Worm (Caenorhabditis elegans) whole organism, early embryonic: ENCODE results near the gene srv-29.
"Not testable (repeated sequence)": the region's sequence is repeated elsewhere in the genome, so short reads cannot be mapped to it uniquely, and the experiment has no call there.

ENCODE experiments used
- B0310.2 ChIP-seq: sonication (generic microtip); optimal IDR thresholded peaks from 2 replicates; lab custom pipeline; 2016; ENCODE audit warnings: mild to moderate bottlenecking, missing genetic modification characterization, missing compliant biosample characterization
- F13C5.2 ChIP-seq: sonication (generic microtip); optimal IDR thresholded peaks from 2 replicates; lab custom pipeline; 2017; ENCODE audit warnings: mild to moderate bottlenecking, missing genetic modification characterization, inconsistent platforms, missing compliant biosample characterization
- aly-1 ChIP-seq: sonication (generic microtip); optimal IDR thresholded peaks from 2 replicates; lab custom pipeline; 2016; ENCODE audit warnings: missing genetic modification characterization, missing compliant biosample characterization
- ama-1 ChIP-seq: fragments of 150-350 bp; optimal IDR thresholded peaks from 2 replicates; lab custom pipeline; 2014
- ceh-13 ChIP-seq: fragments of 200-800 bp; sonication (Bioruptor generic); optimal IDR thresholded peaks from 2 replicates; lab custom pipeline; 2018; ENCODE audit warnings: mild to moderate bottlenecking, missing genetic modification characterization, missing compliant biosample characterization
- ceh-36 ChIP-seq: sonication (generic microtip); optimal IDR thresholded peaks from 2 replicates; lab custom pipeline; 2016; ENCODE audit warnings: missing genetic modification characterization, inconsistent platforms, missing compliant biosample characterization
- ets-7 ChIP-seq: sonication (generic microtip); optimal IDR thresholded peaks from 2 replicates; lab custom pipeline; 2016; ENCODE audit warnings: missing genotype, missing genetic modification characterization, missing compliant biosample characterization
- flt-1 ChIP-seq: fragments of 200-800 bp; sonication (Bioruptor generic); IDR thresholded peaks from 2 replicates; pipeline ENCODE4 v1.3.6; 2022; ENCODE audit warnings: missing genetic modification characterization, missing compliant biosample characterization
- hmbx-1 ChIP-seq: sonication (generic microtip); optimal IDR thresholded peaks from 2 replicates; lab custom pipeline; 2016; ENCODE audit warnings: mild to moderate bottlenecking, missing genetic modification characterization, missing compliant biosample characterization
- hmg-4 ChIP-seq: fragments of 200-800 bp; sonication (Bioruptor generic); optimal IDR thresholded peaks from 2 replicates; lab custom pipeline; 2018; ENCODE audit warnings: mild to moderate bottlenecking, missing genetic modification characterization, missing compliant biosample characterization
- hnd-1 ChIP-seq: sonication (generic microtip); optimal IDR thresholded peaks from 2 replicates; lab custom pipeline; 2016; ENCODE audit warnings: missing genetic modification characterization, missing compliant biosample characterization
- pes-1 ChIP-seq: fragments of 200-800 bp; sonication (Bioruptor generic); IDR thresholded peaks from 2 replicates; pipeline ENCODE4 v1.3.6; 2022; ENCODE audit warnings: missing genetic modification reagents, missing genetic modification characterization, missing compliant biosample characterization
- scrt-1 ChIP-seq: fragments of 200-800 bp; sonication (Bioruptor generic); IDR thresholded peaks from 2 replicates; pipeline ENCODE4 v1.3.6; 2022; ENCODE audit warnings: missing genetic modification characterization, missing compliant biosample characterization
- sea-1 ChIP-seq: fragments of 200-800 bp; sonication (Bioruptor generic); conservative IDR thresholded peaks from 2 replicates; pipeline ENCODE4 v1.3.6; 2022; ENCODE audit warnings: missing genetic modification characterization, missing compliant biosample characterization
- tbx-11 ChIP-seq: fragments of 200-800 bp; sonication (Bioruptor generic); IDR thresholded peaks from 2 replicates; pipeline ENCODE4 v1.3.6; 2022; ENCODE audit warnings: missing genetic modification characterization, missing compliant biosample characterization
- tbx-37 ChIP-seq: fragments of 200-800 bp; sonication (Bioruptor generic); conservative IDR thresholded peaks from 2 replicates; pipeline ENCODE4 v1.3.6; 2022; ENCODE audit warnings: missing genetic modification reagents, missing genetic modification characterization, missing compliant biosample characterization
- tra-4 ChIP-seq: sonication (generic microtip); optimal IDR thresholded peaks from 2 replicates; lab custom pipeline; 2017; ENCODE audit warnings: missing genetic modification characterization, missing compliant biosample characterization

The srv-29 gene

DNA sequence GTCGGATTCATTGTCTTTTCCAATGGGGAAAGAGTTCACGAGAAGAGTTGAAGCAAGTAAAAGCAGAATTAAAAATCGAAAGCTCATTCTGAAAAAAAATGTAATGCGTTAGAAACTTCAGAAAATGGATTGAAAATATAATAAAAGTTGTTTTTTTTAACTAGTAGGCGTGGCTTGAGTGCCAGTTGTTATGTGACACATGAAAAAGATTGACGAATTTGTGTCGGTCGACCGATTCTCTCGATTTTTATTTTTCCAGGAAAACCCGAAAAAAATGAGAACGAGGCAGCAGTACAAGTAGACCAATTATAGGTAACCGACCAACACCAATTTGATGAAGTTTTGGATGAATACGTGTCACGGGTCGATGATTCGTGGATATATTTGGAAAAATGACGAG is 6.7 kb downstream of the srv-29 start, which contains the start of gene nlp-16:
TSS of gene nlp-16 (minus strand) at position 101 of the 400 bp plus-strand sequence.
- no peak for TF ChIP-seq pes-1
- TF ChIP-seq hnd-1: no peak
- no peak for TF ChIP-seq aly-1
- no peak for TF ChIP-seq tbx-37

DNA sequence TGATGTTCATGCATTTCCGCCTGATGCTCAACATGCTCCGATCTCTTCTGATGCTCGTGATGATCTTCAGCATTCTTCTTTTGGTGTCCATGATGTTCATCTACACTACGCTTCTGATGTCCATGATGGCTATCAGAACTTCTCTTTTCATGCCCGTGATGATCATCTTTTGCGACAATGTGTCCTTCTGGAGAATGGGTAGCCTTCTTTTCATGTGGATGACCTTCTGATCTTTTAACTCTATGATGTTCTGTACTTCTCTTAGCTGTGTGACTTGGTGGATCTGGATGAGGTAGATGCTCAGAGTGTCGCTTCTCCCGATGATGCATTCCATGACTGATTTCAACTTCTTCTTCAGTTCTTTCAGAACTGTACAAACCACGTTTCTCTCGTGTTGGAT is 7.4 kb downstream of the srv-29 start:
- TF ChIP-seq ets-7 (tag; lab: Kevin White, UChicago) (no peak), B0310.2 (no peak), hmg-4 (GFP tag; lab: Kevin White, UChicago) (no peak), F13C5.2 (no peak), ceh-36 (no peak), aly-1 (no peak), tbx-37 (no peak)

DNA sequence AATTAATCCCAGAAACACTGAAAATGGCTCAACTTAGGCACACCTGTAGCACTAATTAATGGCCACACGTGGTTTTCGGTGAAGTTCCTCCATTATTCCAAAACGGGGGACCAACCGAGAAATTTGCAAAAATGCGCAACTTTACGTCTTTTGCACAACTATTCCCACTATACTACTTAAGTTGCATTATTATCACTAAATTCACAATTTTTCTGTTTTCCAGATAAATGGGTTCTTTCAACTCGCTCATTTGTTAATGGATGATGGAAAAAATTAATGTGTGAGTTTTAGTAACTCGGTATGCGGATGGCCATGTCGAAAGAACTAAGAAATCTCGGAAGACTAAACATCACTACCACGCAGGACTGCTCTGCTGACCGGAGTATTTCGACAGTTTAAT is 11.8 kb downstream of the srv-29 start, which contains the start of gene T13A10.64:
TSS of gene T13A10.64 (plus strand) at position 301 of the 400 bp plus-strand sequence.
- TF ChIP-seq sea-1 (GFP tag; lab: Robert Waterston, UW): no peak
- TF ChIP-seq scrt-1 (GFP tag; lab: Robert Waterston, UW): no peak
- no peak for TF ChIP-seq hmbx-1
- no peak for TF ChIP-seq ceh-36
- TF ChIP-seq aly-1: no peak
- no peak for TF ChIP-seq ets-7 (tag; lab: Kevin White, UChicago)
- TF ChIP-seq ceh-13 (GFP tag; lab: Kevin White, UChicago): no peak
- no peak for TF ChIP-seq B0310.2
- no peak for TF ChIP-seq hmg-4 (GFP tag; lab: Kevin White, UChicago)
- TF ChIP-seq tbx-37: no peak
- no peak for TF ChIP-seq flt-1 (GFP tag; lab: Robert Waterston, UW)
- TF ChIP-seq tbx-11: no peak
- TF ChIP-seq hnd-1: no peak
- TF ChIP-seq tra-4 (tag; lab: Kevin White, UChicago): no peak
- no peak for TF ChIP-seq ama-1

DNA sequence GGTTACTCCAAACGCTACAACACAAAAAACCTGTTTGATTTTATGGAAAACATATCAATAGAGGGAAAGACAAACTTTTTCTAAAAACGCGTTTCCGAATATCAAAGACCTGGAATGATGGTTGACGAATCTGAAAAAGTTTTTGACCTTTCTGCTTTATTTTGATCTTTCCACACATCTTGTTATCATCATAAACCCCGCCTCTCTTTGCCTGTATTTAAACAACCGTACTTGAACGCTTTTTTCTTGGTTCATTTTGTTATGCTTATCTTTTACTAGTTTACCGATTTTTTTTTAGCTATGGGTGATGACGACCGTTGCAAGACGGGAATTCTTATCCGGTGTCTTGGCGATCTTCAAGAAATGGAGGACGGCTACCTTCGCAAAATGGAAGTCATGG is 13.4 kb downstream of the srv-29 start, which contains the start of gene T13A10.2:
TSS of gene T13A10.2 (plus strand) at position 301 of the 400 bp plus-strand sequence.
- not testable (repeated sequence) for TF ChIP-seq ceh-36; flt-1 (GFP tag; lab: Robert Waterston, UW); tbx-37

DNA sequence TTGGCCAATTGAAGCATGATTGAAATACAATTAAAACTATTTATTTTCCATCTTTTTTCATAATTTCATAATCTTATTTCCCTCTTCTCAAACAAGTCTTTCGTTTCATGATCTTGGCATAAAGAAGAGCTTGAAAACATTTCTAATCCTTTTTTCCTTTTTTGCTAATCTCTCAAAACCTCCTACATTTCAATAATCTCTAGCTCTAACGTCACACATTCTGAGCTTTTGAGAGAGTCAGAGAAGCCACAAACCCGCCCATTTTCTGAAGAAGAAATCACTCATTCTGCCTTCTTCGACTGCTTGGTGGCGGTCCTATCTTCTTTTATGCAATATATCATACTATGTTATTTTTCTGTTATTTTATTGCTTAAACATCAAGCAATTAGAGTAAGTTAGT is 16.8 kb downstream of the srv-29 start, which contains the start of gene F58F9.1:
TSS of gene F58F9.1 (plus strand) at position 251 of the 400 bp plus-strand sequence.
- no peak for TF ChIP-seq sea-1 (GFP tag; lab: Robert Waterston, UW)
- no peak for TF ChIP-seq hmg-4 (GFP tag; lab: Kevin White, UChicago)

DNA sequence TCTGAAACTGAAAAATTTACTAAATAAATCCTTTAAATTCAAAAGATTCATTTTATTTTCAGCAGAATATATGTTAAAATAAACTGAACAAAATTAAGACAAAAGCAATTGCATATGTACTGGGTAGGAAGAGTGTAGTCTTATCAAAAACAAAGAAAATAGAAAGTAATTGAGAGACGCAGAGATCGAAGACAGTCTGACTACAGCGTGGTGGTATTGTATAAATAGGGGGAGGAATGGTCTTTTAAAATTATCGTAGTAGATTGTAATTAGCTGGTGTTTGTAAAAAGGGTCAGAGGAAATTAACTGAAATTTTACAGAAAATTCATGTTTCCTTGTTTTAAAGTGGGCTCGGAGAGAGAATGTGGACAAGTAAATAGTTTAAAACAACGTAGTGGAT is 17.9 kb downstream of the srv-29 start, which contains the start of gene acox-3:
TSS of gene acox-3 (minus strand) at position 7 of the 400 bp plus-strand sequence.
- TF ChIP-seq ets-7 (tag; lab: Kevin White, UChicago): no peak
- TF ChIP-seq tbx-11: no peak
- TF ChIP-seq tra-4 (tag; lab: Kevin White, UChicago): no peak
- no peak for TF ChIP-seq ceh-36

DNA sequence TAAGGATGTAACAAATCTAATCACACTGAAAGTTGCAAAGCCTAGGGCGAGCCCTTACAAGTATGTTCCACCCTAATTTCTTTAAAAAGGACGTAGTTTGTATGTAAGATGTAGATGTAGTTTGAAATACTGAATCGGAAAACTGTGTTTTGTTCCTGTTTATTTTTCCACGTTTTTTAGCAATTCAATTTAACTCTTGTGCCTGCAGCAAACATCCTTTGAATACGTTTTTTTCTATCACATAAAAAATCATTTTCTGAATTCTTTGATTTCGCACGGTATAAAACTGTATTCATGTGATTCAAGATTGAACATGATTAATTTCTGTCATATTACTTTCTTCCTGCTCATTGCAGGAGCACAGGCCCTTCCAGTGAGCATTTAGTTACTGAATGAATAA is 26.4 kb downstream of the srv-29 start, which contains the start of gene F58F9.9:
TSS of gene F58F9.9 (plus strand) at position 301 of the 400 bp plus-strand sequence.
- TF ChIP-seq ceh-13 (GFP tag; lab: Kevin White, UChicago): no peak
- no peak for TF ChIP-seq tbx-11
- TF ChIP-seq aly-1: no peak
- TF ChIP-seq ceh-36: no peak
- no peak for TF ChIP-seq sea-1 (GFP tag; lab: Robert Waterston, UW)
- TF ChIP-seq hmbx-1: no peak
- TF ChIP-seq flt-1 (GFP tag; lab: Robert Waterston, UW): no peak
- TF ChIP-seq tra-4 (tag; lab: Kevin White, UChicago): no peak
- no peak for TF ChIP-seq hnd-1
- TF ChIP-seq scrt-1 (GFP tag; lab: Robert Waterston, UW): no peak

DNA sequence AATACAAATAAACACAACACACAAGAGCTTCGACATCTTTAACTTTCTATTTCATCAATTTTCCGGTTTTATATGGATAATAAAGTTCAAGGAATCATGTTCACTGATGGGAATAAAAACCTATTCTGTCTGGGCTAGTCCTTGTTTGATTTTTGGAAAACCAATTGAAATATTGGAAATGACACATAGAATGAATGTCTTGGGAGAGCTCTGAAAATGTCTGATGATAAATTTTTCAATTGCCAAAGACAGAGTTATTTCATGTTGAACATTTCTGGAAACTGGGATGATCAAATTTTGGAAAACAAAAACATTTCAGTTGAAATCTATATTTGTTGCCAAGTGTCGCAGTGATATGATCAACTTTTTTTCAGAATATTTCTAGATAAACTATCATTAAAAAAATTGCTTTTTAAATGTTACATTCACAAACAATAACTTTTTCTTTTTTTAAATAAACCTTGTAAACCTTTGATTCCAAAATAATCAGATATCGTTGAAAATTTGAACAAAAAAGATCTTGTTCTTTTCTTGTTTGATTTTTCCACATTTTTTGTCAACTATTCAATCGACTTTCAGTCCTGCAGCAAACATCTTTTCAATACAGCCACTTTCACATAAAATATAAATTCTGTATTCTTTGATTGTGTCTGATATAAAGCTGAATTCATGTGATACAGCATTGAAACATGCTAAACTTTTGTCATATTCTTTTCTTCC is 28.7 kb downstream of the srv-29 start, which contains the start of the genes F58F9.6 and F58F9.8:
TSS of gene F58F9.6 (minus strand) at position 101 of the 720 bp plus-strand sequence.
TSS of gene F58F9.8 (plus strand) at position 670 of the 720 bp plus-strand sequence.
- TF ChIP-seq ama-1 (no peak), ceh-36 (no peak), flt-1 (GFP tag; lab: Robert Waterston, UW) (no peak), pes-1 (no peak), sea-1 (GFP tag; lab: Robert Waterston, UW) (no peak), ets-7 (tag; lab: Kevin White, UChicago) (no peak), tra-4 (tag; lab: Kevin White, UChicago) (no peak), ceh-13 (GFP tag; lab: Kevin White, UChicago) (no peak), aly-1 (no peak), hnd-1 (no peak), tbx-37 (no peak), B0310.2 (no peak), hmbx-1 (no peak), hmg-4 (GFP tag; lab: Kevin White, UChicago) (no peak), tbx-11 (no peak), scrt-1 (GFP tag; lab: Robert Waterston, UW) (no peak), F13C5.2 (no peak)

DNA sequence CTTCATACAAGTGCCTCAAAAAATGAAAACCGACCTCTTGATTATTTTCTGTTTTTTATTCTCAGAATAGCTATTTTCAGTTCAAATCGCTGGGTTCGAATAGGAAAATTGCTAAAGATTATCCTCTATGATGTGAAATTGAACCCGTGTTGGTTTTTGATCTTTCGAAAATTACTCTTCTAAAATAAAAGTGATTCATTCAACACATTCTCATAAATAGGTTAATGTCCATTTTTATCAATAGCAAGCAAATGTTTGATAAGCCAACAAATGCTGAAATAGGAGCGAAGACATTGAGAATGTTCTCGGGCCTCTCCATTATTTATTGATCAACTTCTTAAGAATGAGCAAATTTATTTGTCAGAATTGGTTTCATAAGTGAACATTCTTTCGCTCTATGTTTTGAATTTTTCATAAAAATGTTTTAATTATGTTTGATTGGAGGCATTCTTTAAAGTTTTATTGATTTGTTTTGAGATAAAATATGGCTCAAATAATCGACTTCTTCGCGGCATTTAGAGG is 33.6 kb downstream of the srv-29 start, which contains the start of gene F58F9.3:
TSS of gene F58F9.3 (plus strand) at position 472 of the 522 bp plus-strand sequence.
- no peak for TF ChIP-seq scrt-1 (GFP tag; lab: Robert Waterston, UW)
- no peak for TF ChIP-seq F13C5.2
- TF ChIP-seq tbx-37: no peak
- TF ChIP-seq ama-1: no peak
